Fruit fly (Drosophila melanogaster): ENCODE results near the gene Cap-D2.

Cap-D2 gene

DNA sequence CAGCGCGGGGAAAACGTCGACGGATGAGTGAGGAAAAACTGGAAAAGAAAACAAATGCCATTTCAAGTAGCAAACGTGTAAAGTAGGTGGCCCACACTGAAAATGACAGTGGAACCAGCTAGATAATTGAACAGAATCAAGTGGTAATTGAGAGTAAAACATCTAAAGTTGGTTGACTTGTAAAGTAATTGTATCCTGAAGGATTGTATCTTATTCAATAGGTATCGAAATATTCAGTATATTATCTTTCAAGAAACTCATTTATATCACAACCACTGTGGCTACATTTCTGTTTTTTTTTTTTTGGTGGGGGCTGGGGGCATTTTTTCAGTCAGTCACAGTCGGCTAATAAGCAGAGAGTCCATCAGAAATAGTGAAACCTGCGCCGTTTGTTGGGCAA lies 23.8 kb downstream of the Cap-D2 start (continued):
- TF ChIP-seq CG15336 (GFP tag; IDR thresholded peaks at IDR 0.05): peak; percentile 47; the same call in 1 of the 2 replicates
- TF ChIP-seq CG3032 (tag; optimal IDR thresholded peaks at IDR 0.05): no peak
- TF ChIP-seq vri (GFP tag; optimal IDR thresholded peaks at IDR 0.05): no peak
- TF ChIP-seq CG1621 (tag; optimal IDR thresholded peaks at IDR 0.05): no peak
- peak; percentile 26 for TF ChIP-seq CG32006 (GFP tag; optimal IDR thresholded peaks at IDR 0.05)
- no peak for TF ChIP-seq CG6792 (GFP tag; optimal IDR thresholded peaks at IDR 0.05)
- TF ChIP-seq Hr39 (GFP tag; optimal IDR thresholded peaks at IDR 0.05): no peak
- no peak for TF ChIP-seq CG10669 (GFP tag; optimal IDR thresholded peaks at IDR 0.05)

DNA sequence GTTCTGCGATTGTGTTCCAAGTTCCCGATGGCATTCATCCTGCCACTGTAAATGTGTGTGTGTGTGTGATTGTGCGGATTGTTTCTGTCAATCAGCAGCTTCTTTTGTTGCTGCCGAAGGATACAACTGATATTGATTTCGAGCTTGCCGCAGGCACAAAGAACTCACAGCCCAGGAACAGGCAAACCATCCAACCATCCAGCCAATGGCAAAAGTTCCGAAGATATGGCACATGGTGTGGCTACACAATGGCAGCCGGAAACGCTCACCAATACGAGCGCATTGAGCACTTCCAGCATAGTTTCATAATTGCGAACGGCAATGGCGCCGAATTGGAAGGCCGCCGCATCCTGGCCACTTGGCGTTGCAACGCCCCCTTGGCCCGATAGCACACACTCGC lies 26.3 kb downstream of the Cap-D2 start:
- no peak for TF ChIP-seq salr (GFP tag; optimal IDR thresholded peaks at IDR 0.05)
- no peak for TF ChIP-seq Gug (GFP tag; IDR thresholded peaks at IDR 0.05)
- TF ChIP-seq fkh (GFP tag; optimal IDR thresholded peaks at IDR 0.05): no peak
- TF ChIP-seq net (GFP tag; optimal IDR thresholded peaks at IDR 0.05): no peak
- TF ChIP-seq CG16779 (tag; optimal IDR thresholded peaks at IDR 0.05): no peak
- no peak for TF ChIP-seq dac (GFP tag; optimal IDR thresholded peaks at IDR 0.05)

DNA sequence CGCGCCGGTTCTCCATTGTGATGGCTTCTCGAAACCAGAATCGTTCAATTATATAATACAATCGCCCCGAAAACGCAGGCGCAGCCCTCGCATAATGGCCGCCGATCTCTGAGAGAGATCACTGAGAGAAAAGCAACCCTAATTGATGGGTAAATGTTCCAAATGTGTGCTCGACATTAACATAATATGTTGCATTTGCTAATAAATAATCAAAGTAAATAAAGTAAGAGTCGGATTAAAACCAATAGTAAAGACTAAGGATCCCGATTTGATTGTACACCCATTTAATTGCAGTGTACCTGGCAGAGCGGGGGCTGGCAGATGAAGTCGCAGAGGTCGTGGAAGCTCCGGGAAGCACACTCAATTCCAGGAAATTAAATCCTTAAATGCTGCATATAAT lies 29.1 kb downstream of the Cap-D2 start:
- TF ChIP-seq CG3919 (GFP tag; optimal IDR thresholded peaks at IDR 0.05) (peak; percentile 9), Hr4 (GFP tag; optimal IDR thresholded peaks at IDR 0.05) (no peak), topi (GFP tag; optimal IDR thresholded peaks at IDR 0.05) (peak; percentile 29), eg (GFP tag; IDR thresholded peaks at IDR 0.05) (no peak), cyc (GFP tag; optimal IDR thresholded peaks at IDR 0.05) (peak; percentile 45), Met (GFP tag; optimal IDR thresholded peaks at IDR 0.05) (peak; percentile 40), CG8319 (GFP tag; optimal IDR thresholded peaks at IDR 0.05) (no peak), lz (GFP tag; optimal IDR thresholded peaks at IDR 0.05) (peak; percentile 27), Lpt (GFP tag; optimal IDR thresholded peaks at IDR 0.05) (no peak)

DNA sequence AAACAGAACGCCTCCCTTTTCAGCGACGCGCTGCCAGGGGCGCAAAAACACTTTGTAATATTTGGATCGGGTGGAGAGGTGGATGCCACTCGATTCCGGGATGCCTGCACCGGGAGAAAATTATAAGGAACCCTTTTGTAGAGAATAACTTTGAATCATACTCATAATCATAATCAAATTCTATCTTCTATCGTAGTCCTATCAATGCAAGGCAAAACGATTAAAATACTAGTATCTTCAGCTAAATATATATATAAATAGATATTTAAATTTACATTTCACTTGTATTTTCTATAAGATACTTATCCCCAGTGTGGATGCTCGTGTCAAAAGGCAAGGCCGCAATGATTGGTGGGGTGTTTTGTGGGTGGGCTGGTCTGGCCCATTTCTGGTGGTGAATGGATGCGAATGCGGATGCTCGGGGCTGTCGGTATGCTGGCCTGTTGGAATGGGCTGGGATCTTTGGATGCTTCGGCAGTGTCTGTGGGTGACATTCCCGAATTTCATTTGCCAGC lies 30.4 kb downstream of the Cap-D2 start:
- TF ChIP-seq CG8632 (GFP tag; optimal IDR thresholded peaks at IDR 0.05) (no peak), CG8319 (GFP tag; optimal IDR thresholded peaks at IDR 0.05) (no peak), lz (GFP tag; optimal IDR thresholded peaks at IDR 0.05) (no peak), Ets96B (tag; optimal IDR thresholded peaks at IDR 0.05) (no peak), topi (GFP tag; optimal IDR thresholded peaks at IDR 0.05) (no peak), CG6808 (GFP tag; optimal IDR thresholded peaks at IDR 0.05) (no peak), spab (GFP tag; optimal IDR thresholded peaks at IDR 0.05) (no peak)

DNA sequence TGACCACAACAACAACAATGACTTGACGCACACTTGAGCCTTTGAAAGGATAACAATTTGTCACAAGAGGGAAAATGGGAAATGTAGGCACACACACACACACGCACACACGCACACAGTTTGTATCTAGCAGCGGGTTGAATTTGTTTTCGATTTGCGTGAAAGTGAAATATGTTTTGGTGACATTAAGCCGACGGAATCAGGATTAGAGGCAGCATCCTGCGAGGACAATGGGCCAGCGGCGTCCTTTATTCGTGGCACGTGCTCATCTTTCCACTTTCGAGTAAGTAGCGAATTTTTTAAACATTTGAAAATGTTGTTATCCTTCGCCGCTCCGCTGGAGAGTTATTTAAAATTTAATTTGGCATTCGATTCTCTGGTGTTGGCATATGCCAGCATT lies 31.8 kb downstream of the Cap-D2 start:
- no peak for TF ChIP-seq dac (GFP tag; optimal IDR thresholded peaks at IDR 0.05)
- TF ChIP-seq Ets21C (GFP tag; optimal IDR thresholded peaks at IDR 0.05): no peak
- no peak for TF ChIP-seq achi (GFP tag; optimal IDR thresholded peaks at IDR 0.05)
- no peak for TF ChIP-seq Eip93F (GFP tag; optimal IDR thresholded peaks at IDR 0.05)
- TF ChIP-seq CG11902 (GFP tag; optimal IDR thresholded peaks at IDR 0.05): no peak
- TF ChIP-seq topi (GFP tag; optimal IDR thresholded peaks at IDR 0.05): no peak
- TF ChIP-seq ss (GFP tag; optimal IDR thresholded peaks at IDR 0.05): no peak
- TF ChIP-seq Gug (GFP tag; IDR thresholded peaks at IDR 0.05): no peak
- no peak for TF ChIP-seq CG16779 (tag; optimal IDR thresholded peaks at IDR 0.05)
- no peak for TF ChIP-seq cyc (GFP tag; optimal IDR thresholded peaks at IDR 0.05)
- no peak for TF ChIP-seq CG6808 (GFP tag; optimal IDR thresholded peaks at IDR 0.05)

DNA sequence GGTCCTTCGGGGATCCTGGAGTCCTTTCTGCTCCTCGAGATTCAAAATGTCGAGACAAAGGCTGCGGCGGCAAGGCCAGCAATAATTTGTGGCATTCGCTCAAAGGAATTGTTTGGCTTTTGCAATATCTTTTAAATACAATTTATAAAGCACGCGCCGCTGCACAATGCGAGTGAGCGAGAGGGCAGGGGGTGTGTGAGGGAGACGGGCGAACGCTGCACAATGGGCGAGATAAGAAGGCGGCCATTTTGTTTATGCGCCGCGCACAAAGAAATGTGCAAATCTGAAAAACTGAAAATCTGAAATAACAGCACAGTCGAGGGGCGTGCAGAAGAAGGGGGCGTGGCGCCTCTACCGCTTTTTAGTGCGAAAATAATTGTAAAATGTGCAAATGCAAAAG lies 32.9 kb downstream of the Cap-D2 start:
- TF ChIP-seq svp (GFP tag): peak; percentile 4
- TF ChIP-seq Hr4 (GFP tag; optimal IDR thresholded peaks at IDR 0.05): no peak
- TF ChIP-seq CG6276 (GFP tag; optimal IDR thresholded peaks at IDR 0.05): no peak
- TF ChIP-seq esn (GFP tag; optimal IDR thresholded peaks at IDR 0.05): no peak
- TF ChIP-seq Lpt (GFP tag; optimal IDR thresholded peaks at IDR 0.05): no peak
- TF ChIP-seq Sox14 (GFP tag; optimal IDR thresholded peaks at IDR 0.05): peak; percentile 55
